Worm (Caenorhabditis elegans): ENCODE data around the gene npp-23.

The npp-23 gene

DNA sequence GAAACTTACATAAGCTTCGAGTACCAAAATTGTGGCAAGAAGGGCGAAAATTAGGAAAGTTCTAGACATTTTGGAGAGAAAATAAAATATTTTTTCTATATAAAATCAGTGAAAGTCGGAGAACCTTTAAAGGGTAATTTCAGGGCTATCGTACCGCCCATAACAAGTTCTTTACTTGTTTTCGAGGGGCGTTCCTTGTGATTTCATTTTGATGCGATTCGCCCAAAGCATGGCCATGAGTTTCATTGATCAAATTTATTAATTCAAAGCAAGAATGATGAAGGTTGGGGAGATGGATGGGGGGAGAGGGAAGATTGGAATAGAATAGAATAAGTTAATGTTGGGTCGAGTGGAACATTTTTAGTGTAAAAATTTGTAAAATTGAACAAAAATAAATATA is 46.5 kb upstream of the npp-23 start, which contains the start of gene C27B7.9:
TSS of gene C27B7.9 (minus strand) at position 101 of the 400 bp plus-strand sequence.
- TF ChIP-seq ceh-58 (GFP tag; IDR thresholded peaks at IDR 0.05) (0 out of 2 replicates have a peak, but pooled peaks have one; percentile 31), Y56A3A.18 (GFP tag; IDR thresholded peaks at IDR 0.05) (no peak)

DNA sequence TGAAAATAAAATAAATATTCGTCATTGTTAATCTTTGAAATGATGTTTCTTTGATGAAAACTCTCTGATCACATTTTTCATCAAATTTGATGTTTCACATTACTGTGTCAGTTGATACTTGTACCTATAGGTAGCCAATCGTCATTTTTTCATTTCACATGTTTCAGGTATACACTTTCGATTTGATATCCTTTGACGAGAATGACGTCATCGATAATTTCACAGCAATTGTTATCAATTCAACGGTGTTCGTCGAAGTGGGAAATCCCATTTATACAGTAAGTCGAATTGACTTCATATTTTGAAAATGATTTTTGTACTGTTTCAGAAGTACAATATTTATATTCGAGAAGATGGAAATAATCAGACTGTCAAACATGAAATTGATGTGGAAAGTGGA is 44.7 kb upstream of the npp-23 start:
- TF ChIP-seq atf-7 (tag; optimal IDR thresholded peaks at IDR 0.05) (peak; percentile 88), cebp-2 (GFP tag; IDR thresholded peaks at IDR 0.05) (no peak)

DNA sequence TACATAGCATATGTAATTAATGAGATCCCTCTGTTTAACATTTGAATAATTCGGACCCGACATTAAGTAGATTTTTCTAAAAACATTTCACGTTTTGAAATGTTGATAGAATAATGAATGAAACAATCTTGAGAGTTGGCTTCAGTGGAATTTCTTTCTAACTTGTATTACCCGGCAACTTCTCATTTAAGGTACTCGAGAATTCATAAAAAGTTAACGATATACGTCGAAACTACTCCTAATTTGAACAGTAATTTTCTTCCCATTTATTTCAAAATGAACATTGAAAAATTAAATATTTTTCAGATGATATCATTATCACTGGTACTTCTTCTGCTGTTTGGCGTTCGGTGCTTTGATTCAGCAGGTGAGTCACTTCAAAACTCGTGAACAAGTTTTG is 37.3 kb upstream of the npp-23 start, which contains the start of gene C27B7.7:
TSS of gene C27B7.7 (plus strand) at position 301 of the 400 bp plus-strand sequence.
- TF ChIP-seq F57C9.4 (tag; optimal IDR thresholded peaks at IDR 0.05) (no peak), unc-130 (GFP tag; optimal IDR thresholded peaks at IDR 0.05) (no peak), F55B11.4 (tag; optimal IDR thresholded peaks at IDR 0.05; ENCODE audit: borderline replicate concordance, insufficient read depth) (no peak), sptf-2 (GFP tag; optimal IDR thresholded peaks at IDR 0.05) (no peak), Y53G8AR.9 (GFP tag; conservative IDR thresholded peaks at IDR 0.05) (no peak), ZK185.1 (tag; optimal IDR thresholded peaks at IDR 0.05; ENCODE audit: poor library complexity, severe bottlenecking) (no peak), hmg-20 (GFP tag; IDR thresholded peaks at IDR 0.05) (no peak)

DNA sequence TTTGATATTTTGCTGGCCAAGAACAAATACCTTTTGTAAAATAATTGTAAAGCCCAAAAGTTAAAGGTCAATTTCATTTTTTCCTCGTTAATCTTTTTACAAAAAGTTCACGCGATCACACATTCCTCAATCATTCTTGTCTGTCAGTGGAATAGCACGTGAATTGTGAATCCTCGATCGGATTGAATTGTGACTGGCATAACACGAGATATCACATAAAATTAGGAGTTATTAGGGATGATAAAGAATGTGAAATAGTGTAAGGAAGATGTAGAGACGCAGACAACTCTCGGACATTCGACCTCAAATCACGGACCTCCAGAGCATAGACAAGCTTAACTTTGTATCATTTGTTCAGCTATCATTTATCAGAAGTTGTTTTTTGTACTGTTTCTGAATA is 36.7 kb upstream of the npp-23 start, which contains the start of gene C27B7.6:
TSS of gene C27B7.6 (minus strand) at position 182 of the 400 bp plus-strand sequence.
- TF ChIP-seq Y79H2A.3 (GFP tag; conservative IDR thresholded peaks at IDR 0.05) (no peak), let-607 (tag; optimal IDR thresholded peaks at IDR 0.05) (no peak), ztf-28 (GFP tag; IDR thresholded peaks at IDR 0.05) (no peak), nfyb-1 (GFP tag; IDR thresholded peaks at IDR 0.05) (no peak), mcd-1 (GFP tag; IDR thresholded peaks at IDR 0.05) (no peak), ceh-91 (GFP tag; IDR thresholded peaks at IDR 0.05) (no peak), nhr-90 (tag; optimal IDR thresholded peaks at IDR 0.05) (no peak), rcor-1 (GFP tag; IDR thresholded peaks at IDR 0.05) (no peak), nhr-179 (tag; optimal IDR thresholded peaks at IDR 0.05) (no peak), nhr-27 (tag; optimal IDR thresholded peaks at IDR 0.05) (no peak), ztf-6 (GFP tag; IDR thresholded peaks at IDR 0.05) (no peak), cebp-2 (GFP tag; IDR thresholded peaks at IDR 0.05) (no peak)

DNA sequence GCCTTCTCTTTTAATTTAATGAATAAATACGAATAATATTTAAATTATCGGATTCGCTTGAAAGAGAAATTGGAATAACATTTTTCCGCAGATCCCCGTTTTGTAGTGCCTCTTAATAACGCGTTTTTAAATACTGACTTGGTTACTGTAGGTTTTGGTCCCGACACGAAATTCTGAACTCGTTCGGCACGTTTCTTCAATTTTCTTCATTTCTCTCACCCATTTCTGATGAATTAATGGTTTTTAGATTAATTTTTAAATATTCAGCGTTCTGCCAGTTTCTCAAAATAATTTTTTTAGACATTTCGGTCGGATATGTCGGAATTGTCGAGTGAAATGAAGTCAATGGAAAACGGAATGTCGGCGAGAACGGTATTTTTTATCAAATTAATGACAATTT is 31.9 kb upstream of the npp-23 start, which contains the start of gene C27B7.5:
TSS of gene C27B7.5 (plus strand) at position 301 of the 400 bp plus-strand sequence.
- TF ChIP-seq snpc-3.4 (tag; optimal IDR thresholded peaks at IDR 0.05), result peak; percentile 9
- peak; percentile 5 for TF ChIP-seq lsl-1 (GFP tag; optimal IDR thresholded peaks at IDR 0.05)
- no peak for TF ChIP-seq tbp1 (GFP tag; optimal IDR thresholded peaks at IDR 0.05)
- no peak for TF ChIP-seq ceh-27 (GFP tag; optimal IDR thresholded peaks at IDR 0.05)
- TF ChIP-seq lir-1 (GFP tag; conservative IDR thresholded peaks at IDR 0.05), result no peak
- no peak for TF ChIP-seq snpc-4 (GFP tag; optimal IDR thresholded peaks at IDR 0.05)
- peak in 1 of 4 experiments; percentile 20 for TF ChIP-seq snpc-4 (tag; optimal IDR thresholded peaks at IDR 0.05)
- TF ChIP-seq Y53G8AR.9 (GFP tag; conservative IDR thresholded peaks at IDR 0.05), result no peak
- no peak for TF ChIP-seq B0035.1 (tag; optimal IDR thresholded peaks at IDR 0.05)
- no peak for TF ChIP-seq ceh-40 (GFP tag; IDR thresholded peaks at IDR 0.05)
- TF ChIP-seq K12H6.12 (tag; optimal IDR thresholded peaks at IDR 0.05), result no peak
- no peak for TF ChIP-seq ceh-58 (GFP tag; IDR thresholded peaks at IDR 0.05)
- TF ChIP-seq nfya-1 (tag; optimal IDR thresholded peaks at IDR 0.05; ENCODE audit: borderline replicate concordance, insufficient read depth), result no peak
- TF ChIP-seq B0336.3 (GFP tag; IDR thresholded peaks at IDR 0.05), result no peak
- 0 out of 2 replicates have a peak, but pooled peaks have one; percentile 8 for TF ChIP-seq hmg-1.2 (GFP tag; IDR thresholded peaks at IDR 0.05)
- no peak for TF ChIP-seq ztf-6 (GFP tag; IDR thresholded peaks at IDR 0.05)
- TF ChIP-seq F57A8.1 (GFP tag; optimal IDR thresholded peaks at IDR 0.05), result no peak
- no peak for TF ChIP-seq Y56A3A.18 (GFP tag; IDR thresholded peaks at IDR 0.05)
- TF ChIP-seq atf-7 (tag; optimal IDR thresholded peaks at IDR 0.05), result no peak
- TF ChIP-seq D2030.7 (GFP tag; IDR thresholded peaks at IDR 0.05), result 0 out of 2 replicates have a peak, but pooled peaks have one; percentile 17
- TF ChIP-seq let-607 (tag; optimal IDR thresholded peaks at IDR 0.05), result no peak
- TF ChIP-seq lin-40 (tag; optimal IDR thresholded peaks at IDR 0.05), result no peak
- TF ChIP-seq unc-62 (GFP tag; optimal IDR thresholded peaks at IDR 0.05), result no peak
- no peak for TF ChIP-seq chd-7 (tag; optimal IDR thresholded peaks at IDR 0.05)
- TF ChIP-seq dpl-1 (GFP tag; optimal IDR thresholded peaks at IDR 0.05), result no peak
- no peak for TF ChIP-seq nfyb-1 (GFP tag; IDR thresholded peaks at IDR 0.05)
